Worm (Caenorhabditis elegans) whole organism, midembryonic: ENCODE data around the gene ima-1.

Source experiments
- T22C8.4 ChIP-seq: fragments of 200-800 bp; sonication (Bioruptor generic); IDR thresholded peaks from 2 replicates; pipeline ENCODE4 v1.3.6; 2022; ENCODE audit warnings: missing genetic modification characterization, missing compliant biosample characterization
- cog-1 ChIP-seq: sonication (generic microtip); optimal IDR thresholded peaks from 2 replicates; lab custom pipeline; 2016; ENCODE audit warnings: missing genetic modification characterization, missing compliant biosample characterization
- flt-1 ChIP-seq: fragments of 200-800 bp; sonication (Bioruptor generic); IDR thresholded peaks from 2 replicates; pipeline ENCODE4 v1.3.6; 2022; ENCODE audit warnings: missing genetic modification characterization, missing compliant biosample characterization
- klf-2 ChIP-seq: fragments of 200-800 bp; sonication (Bioruptor generic); conservative IDR thresholded peaks from 2 replicates; pipeline ENCODE4 v1.3.6; 2022; ENCODE audit warnings: missing genetic modification reagents, missing genetic modification characterization, missing compliant biosample characterization
- med-1 ChIP-seq: sonication (generic microtip); optimal IDR thresholded peaks from 2 replicates; lab custom pipeline; 2017; ENCODE audit warnings: missing genetic modification characterization, mild to moderate bottlenecking, missing compliant biosample characterization, antibody characterized with exemption, missing genetic modification reagents; ENCODE audit not compliant: insufficient read depth
- ref-1 ChIP-seq: fragments of 200-800 bp; sonication (Bioruptor generic); conservative IDR thresholded peaks from 2 replicates; pipeline ENCODE4 v1.3.6; 2022; ENCODE audit warnings: missing genetic modification reagents, missing genetic modification characterization, missing compliant biosample characterization
- tab-1 ChIP-seq: fragments of 200-800 bp; sonication (Bioruptor generic); IDR thresholded peaks from 2 replicates; pipeline ENCODE4 v1.3.6; 2022; ENCODE audit warnings: missing genetic modification characterization, missing compliant biosample characterization
- ztf-23 ChIP-seq: fragments of 200-800 bp; sonication (Bioruptor generic); IDR thresholded peaks from 2 replicates; pipeline ENCODE4 v1.3.6; 2022; ENCODE audit warnings: missing genetic modification reagents, missing genetic modification characterization, missing compliant biosample characterization
- ztf-29 ChIP-seq: fragments of 200-800 bp; sonication (Bioruptor generic); IDR thresholded peaks from 2 replicates; pipeline ENCODE4 v1.3.6; 2022; ENCODE audit warnings: missing genetic modification reagents, missing genetic modification characterization, missing compliant biosample characterization

ce11 chrV:11209452-11210188 is 29.9 kb upstream of the ima-1 start:
- TF ChIP-seq tab-1 (GFP tag; lab: Robert Waterston, UW) (no peak), flt-1 (GFP tag; lab: Robert Waterston, UW) (no peak), med-1 (no peak), cog-1 (tag; lab: Kevin White, UChicago) (no peak), ref-1 (GFP tag; lab: Robert Waterston, UW) (no peak), T22C8.4 (GFP tag; lab: Robert Waterston, UW) (no peak), ztf-29 (no peak), ztf-23 (no peak), klf-2 (no peak)
